Fruit fly (Drosophila melanogaster): ENCODE measurements around the gene CG14628.

Gene CG14628

dm6 chrX:1184478-1184877, 39.0 kb downstream of the CG14628 start, which contains the start of gene CG14626:
Gene CG14626, plus strand, starts transcription at chrX:1184778.
- no peak for TF ChIP-seq CG9948 (tag; optimal IDR thresholded peaks at IDR 0.05)
- TF ChIP-seq CG8159 (tag; optimal IDR thresholded peaks at IDR 0.05) = no peak
- no peak for TF ChIP-seq D1 (tag; optimal IDR thresholded peaks at IDR 0.05)
- TF ChIP-seq CG10348 (GFP tag; IDR thresholded peaks at IDR 0.05) = no peak
- TF ChIP-seq CG34367 (tag; optimal IDR thresholded peaks at IDR 0.05) = no peak
- TF ChIP-seq CG32121 (GFP tag; IDR thresholded peaks at IDR 0.05) = no peak
- TF ChIP-seq CG14655 (GFP tag; optimal IDR thresholded peaks at IDR 0.05) = no peak
- no peak for TF ChIP-seq Pif1B (GFP tag; optimal IDR thresholded peaks at IDR 0.05)
- no peak for TF ChIP-seq EcR (GFP tag; optimal IDR thresholded peaks at IDR 0.05)
- TF ChIP-seq fd96Ca (GFP tag; IDR thresholded peaks at IDR 0.05) = no peak
- no peak for TF ChIP-seq CG8301 (tag; optimal IDR thresholded peaks at IDR 0.05)
- no peak for TF ChIP-seq gl (tag; optimal IDR thresholded peaks at IDR 0.05)
- TF ChIP-seq Snoo (tag; optimal IDR thresholded peaks at IDR 0.05) = no peak
- TF ChIP-seq CG15710 (tag; optimal IDR thresholded peaks at IDR 0.05) = no peak
- TF ChIP-seq CG13204 (GFP tag; optimal IDR thresholded peaks at IDR 0.05) = no peak

- TF ChIP-seq rn (GFP tag; IDR thresholded peaks at IDR 0.05) = no peak
- TF ChIP-seq CG4496 (GFP tag; IDR thresholded peaks at IDR 0.05) = no peak
- TF ChIP-seq CG12605 (GFP tag; IDR thresholded peaks at IDR 0.05) = no peak
- no peak for TF ChIP-seq gl (tag; optimal IDR thresholded peaks at IDR 0.05)
- no peak; the same call in 1 of the 2 replicates for TF ChIP-seq Ets98B (GFP tag; IDR thresholded peaks at IDR 0.05)
- no peak for TF ChIP-seq Snoo (tag; optimal IDR thresholded peaks at IDR 0.05)
Observed at dm6 chrX:1191008-1191407, 45.6 kb downstream of the CG14628 start, which contains the start of gene CG11380. Gene CG11380, plus strand, starts transcription at chrX:1191308.
